Worm (Caenorhabditis elegans): Measurements from ENCODE around the gene grl-2.
"Not testable (repeated sequence)": the region's sequence is repeated elsewhere in the genome, so short reads cannot be mapped to it uniquely, and the experiment has no call there.

grl-2 gene

DNA sequence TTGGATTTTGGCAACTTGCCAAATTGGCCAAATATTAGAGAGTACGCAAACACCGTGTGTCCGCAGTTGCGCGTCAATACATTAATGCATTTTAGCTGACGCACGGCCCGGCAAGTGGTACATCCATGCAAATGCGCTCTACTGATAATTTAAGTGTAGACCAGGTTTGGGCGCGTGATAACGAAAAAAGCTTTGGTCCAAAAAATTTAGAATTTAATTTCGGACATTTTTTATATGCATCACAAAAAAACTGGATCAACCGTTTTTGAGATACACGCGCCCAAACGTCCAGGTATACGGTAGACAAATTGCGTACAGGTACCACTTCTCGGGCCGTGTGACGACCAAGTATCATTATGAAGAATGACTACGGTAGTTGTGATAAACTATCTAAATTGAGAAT lies 23.1 kb downstream of the grl-2 start, which contains the start of gene R186.8:
R186.8 (minus strand) TSS at position 58 of the 403 bp plus-strand sequence.
- TF ChIP-seq sma-9 (GFP tag; optimal IDR thresholded peaks at IDR 0.05) (peak; percentile 55), nhr-21 (tag; optimal IDR thresholded peaks at IDR 0.05) (peak; percentile 30), F13H6.1 (tag; optimal IDR thresholded peaks at IDR 0.05) (peak; percentile 68), lin-11 (tag; optimal IDR thresholded peaks at IDR 0.05) (peak; percentile 32), crh-2 (tag; optimal IDR thresholded peaks at IDR 0.05) (peak; percentile 41), nhr-25 (tag; optimal IDR thresholded peaks at IDR 0.05) (peak; percentile 27), lsy-2 (tag; optimal IDR thresholded peaks at IDR 0.05) (peak; percentile 56 to 94), nhr-129 (tag; optimal IDR thresholded peaks at IDR 0.05) (peak; percentile 60), sma-3 (GFP tag; optimal IDR thresholded peaks at IDR 0.05) (peak; percentile 91), gmeb-1 (tag; optimal IDR thresholded peaks at IDR 0.05) (peak; percentile 39), C34F6.9 (tag; optimal IDR thresholded peaks at IDR 0.05) (peak; percentile 64), unc-55 (GFP tag; optimal IDR thresholded peaks at IDR 0.05) (peak; percentile 46), Y55F3AM.14 (GFP tag; optimal IDR thresholded peaks at IDR 0.05) (peak; percentile 73), fos-1 (tag; optimal IDR thresholded peaks at IDR 0.05) (peak; percentile 3), sem-4 (tag; optimal IDR thresholded peaks at IDR 0.05) (peak; percentile 2)
- not testable (repeated sequence) for TF ChIP-seq sma-9 (tag; optimal IDR thresholded peaks at IDR 0.05)

- TF ChIP-seq mab-5 (tag; optimal IDR thresholded peaks at IDR 0.05) (no peak), mbf-1 (tag; optimal IDR thresholded peaks at IDR 0.05) (no peak), Y55F3AM.14 (GFP tag; optimal IDR thresholded peaks at IDR 0.05) (no peak), snpc-4 (tag; optimal IDR thresholded peaks at IDR 0.05) (no peak)
Measured at ce11 chrV:12968555-12968954, 23.7 kb downstream of the grl-2 start, which contains the start of gene lin-46. TSS of gene lin-46 (plus strand) at chrV:12968855.

- no peak for TF ChIP-seq nhr-237 (tag; optimal IDR thresholded peaks at IDR 0.05)
- no peak for TF ChIP-seq ceh-82 (tag; optimal IDR thresholded peaks at IDR 0.05)
- no peak for TF ChIP-seq gmeb-1 (tag; optimal IDR thresholded peaks at IDR 0.05)
- TF ChIP-seq unc-62 (GFP tag; optimal IDR thresholded peaks at IDR 0.05) = no peak
- peak; percentile 61 for TF ChIP-seq nhr-25 (tag; optimal IDR thresholded peaks at IDR 0.05)
- no peak for TF ChIP-seq unc-39 (tag; optimal IDR thresholded peaks at IDR 0.05)
- TF ChIP-seq lsy-2 (tag; optimal IDR thresholded peaks at IDR 0.05) = peak; percentile 28 to 84
- no peak for TF ChIP-seq snpc-4 (tag; optimal IDR thresholded peaks at IDR 0.05)
- TF ChIP-seq lin-39 (tag; optimal IDR thresholded peaks at IDR 0.05) = no peak
- TF ChIP-seq F13H6.1 (tag; optimal IDR thresholded peaks at IDR 0.05) = no peak
- TF ChIP-seq nhr-23 (tag; optimal IDR thresholded peaks at IDR 0.05) = no peak
- peak; percentile 45 for TF ChIP-seq C34F6.9 (tag; optimal IDR thresholded peaks at IDR 0.05)
- no peak for TF ChIP-seq skn-1 (tag; optimal IDR thresholded peaks at IDR 0.05)
- peak; percentile 26 for TF ChIP-seq sem-4 (tag; optimal IDR thresholded peaks at IDR 0.05)
- no peak for TF ChIP-seq dmd-4 (tag; optimal IDR thresholded peaks at IDR 0.05)
- TF ChIP-seq nhr-77 (tag; optimal IDR thresholded peaks at IDR 0.05) = no peak
- no peak for TF ChIP-seq zag-1 (tag; optimal IDR thresholded peaks at IDR 0.05)
- no peak for TF ChIP-seq elt-3 (tag; optimal IDR thresholded peaks at IDR 0.05)
- TF ChIP-seq lin-13 (GFP tag; optimal IDR thresholded peaks at IDR 0.05) = peak; percentile 58
- no peak for TF ChIP-seq mbf-1 (tag; optimal IDR thresholded peaks at IDR 0.05)
- peak; percentile 28 for TF ChIP-seq nhr-129 (tag; optimal IDR thresholded peaks at IDR 0.05)
- no peak for TF ChIP-seq mdl-1 (tag; optimal IDR thresholded peaks at IDR 0.05)
- peak; percentile 1 for TF ChIP-seq sma-9 (GFP tag; optimal IDR thresholded peaks at IDR 0.05)
- TF ChIP-seq sma-9 (tag; optimal IDR thresholded peaks at IDR 0.05) = no peak
- TF ChIP-seq crh-2 (tag; optimal IDR thresholded peaks at IDR 0.05) = peak; percentile 4
- TF ChIP-seq sma-3 (GFP tag; optimal IDR thresholded peaks at IDR 0.05) = no peak
- no peak for TF ChIP-seq lin-11 (tag; optimal IDR thresholded peaks at IDR 0.05)
- TF ChIP-seq unc-55 (GFP tag; optimal IDR thresholded peaks at IDR 0.05) = peak; percentile 55
Measured at ce11 chrV:12970575-12971160, 25.8 kb downstream of the grl-2 start, which contains the start of gene pnn-1. TSS of gene pnn-1 (plus strand) at chrV:12971110.

DNA sequence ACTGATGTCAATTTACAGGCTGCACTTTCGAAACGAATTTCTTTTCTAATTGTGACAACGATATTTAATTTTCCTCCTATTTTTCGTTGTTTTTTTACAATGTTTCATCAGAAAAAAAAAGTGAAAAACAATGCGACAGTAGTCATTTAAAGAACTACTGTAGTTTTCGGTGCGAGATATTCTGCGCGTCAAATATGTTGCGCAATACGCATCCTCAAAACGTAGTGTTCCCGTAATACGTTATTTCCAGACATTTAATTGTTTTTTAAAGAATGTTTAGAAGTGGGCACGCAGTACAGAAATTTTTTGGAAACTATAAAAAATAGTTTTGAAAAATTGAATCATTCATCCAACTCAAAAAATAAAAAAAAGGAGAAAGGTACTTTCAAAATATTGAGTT lies 29.2 kb downstream of the grl-2 start:
- no peak for TF ChIP-seq fos-1 (tag; optimal IDR thresholded peaks at IDR 0.05)
- no peak for TF ChIP-seq R02D3.7 (tag; optimal IDR thresholded peaks at IDR 0.05)
- no peak for TF ChIP-seq ztf-11 (tag; optimal IDR thresholded peaks at IDR 0.05)
- TF ChIP-seq nhr-6 (tag; optimal IDR thresholded peaks at IDR 0.05) = no peak
- no peak for TF ChIP-seq lsy-2 (tag; optimal IDR thresholded peaks at IDR 0.05)
- no peak for TF ChIP-seq zag-1 (tag; optimal IDR thresholded peaks at IDR 0.05)
- TF ChIP-seq nhr-10 (tag; optimal IDR thresholded peaks at IDR 0.05) = no peak
- TF ChIP-seq ztf-1 (GFP tag; conservative IDR thresholded peaks at IDR 0.05) = no peak
- no peak for TF ChIP-seq egl-27 (tag; optimal IDR thresholded peaks at IDR 0.05)
- TF ChIP-seq nhr-25 (tag; optimal IDR thresholded peaks at IDR 0.05) = no peak
- no peak for TF ChIP-seq dmd-4 (tag; optimal IDR thresholded peaks at IDR 0.05)
- no peak for TF ChIP-seq snpc-4 (tag; optimal IDR thresholded peaks at IDR 0.05)
